Worm (Caenorhabditis elegans) whole organism, late embryonic: ENCODE measurements around the gene T19D12.1.

Experiments used
- ceh-31 ChIP-seq: sonication (generic microtip); optimal IDR thresholded peaks from 2 replicates; lab custom pipeline; 2016; ENCODE audit warnings: missing genetic modification characterization, missing compliant biosample characterization
- ceh-45 ChIP-seq: fragments of 200-800 bp; sonication (Bioruptor generic); IDR thresholded peaks from 2 replicates; pipeline ENCODE4 v1.3.6; 2022; ENCODE audit warnings: missing genetic modification reagents, missing genetic modification characterization, missing compliant biosample characterization
- che-1 ChIP-seq: sonication (generic microtip); optimal IDR thresholded peaks from 2 replicates; lab custom pipeline; 2016; ENCODE audit warnings: mild to moderate bottlenecking, missing genetic modification characterization, missing compliant biosample characterization
- hlh-15 ChIP-seq: sonication (generic microtip); optimal IDR thresholded peaks from 2 replicates; lab custom pipeline; 2016; ENCODE audit warnings: missing genetic modification characterization, missing compliant biosample characterization
- hlh-30 ChIP-seq: sonication (generic microtip); optimal IDR thresholded peaks from 2 replicates; lab custom pipeline; 2017; ENCODE audit warnings: antibody characterized with exemption, missing genetic modification characterization, missing compliant biosample characterization; ENCODE audit not compliant: insufficient read depth
- lin-11 ChIP-seq: fragments of 200-800 bp; sonication (Bioruptor generic); optimal IDR thresholded peaks from 2 replicates; lab custom pipeline; 2018; ENCODE audit warnings: mild to moderate bottlenecking, missing genetic modification characterization, missing compliant biosample characterization
- nfya-1 ChIP-seq: sonication (generic microtip); optimal IDR thresholded peaks from 2 replicates; lab custom pipeline; 2017; ENCODE audit warnings: missing genetic modification characterization, mild to moderate bottlenecking, missing compliant biosample characterization, antibody characterized with exemption, moderate library complexity
- pag-3 ChIP-seq: sonication (generic microtip); optimal IDR thresholded peaks from 2 replicates; lab custom pipeline; 2016; ENCODE audit warnings: missing compliant biosample characterization, missing genetic modification characterization, borderline replicate concordance
- pax-1 ChIP-seq: fragments of 150-350 bp; optimal IDR thresholded peaks from 2 replicates; lab custom pipeline; 2014; ENCODE audit warnings: missing biosample characterization, missing genetic modification characterization
- rnt-1 ChIP-seq: sonication (generic microtip); optimal IDR thresholded peaks from 2 replicates; lab custom pipeline; 2016; ENCODE audit warnings: missing genetic modification characterization, missing compliant biosample characterization
- zip-5 ChIP-seq: sonication (generic microtip); optimal IDR thresholded peaks from 2 replicates; lab custom pipeline; 2016; ENCODE audit warnings: missing genetic modification characterization, missing compliant biosample characterization

DNA sequence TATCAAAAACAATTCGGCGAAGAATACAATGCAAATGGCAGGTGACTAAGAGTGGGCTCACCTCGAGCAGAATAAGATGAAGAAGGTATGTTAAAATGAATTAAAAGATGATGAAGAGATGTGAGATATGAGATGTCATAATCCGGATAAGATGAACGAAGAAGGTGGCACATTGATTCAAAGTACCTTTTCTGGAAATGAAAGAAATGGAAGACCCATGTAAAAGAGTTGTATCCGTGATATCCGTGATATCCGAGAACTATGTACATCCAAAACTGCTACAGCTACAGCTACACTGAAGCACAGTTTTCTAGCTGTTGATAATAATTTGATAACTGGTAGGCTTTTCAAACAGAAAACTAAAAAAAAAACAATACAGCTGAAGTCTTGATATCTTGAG, 17.7 kb upstream of the T19D12.1 start, which contains the start of gene oig-8:
- TF ChIP-seq pax-1 (tag; lab: Kevin White, UChicago) (no peak), pag-3 (tag; lab: Kevin White, UChicago) (no peak), hlh-15 (tag; lab: Kevin White, UChicago) (no peak), hlh-30 (no peak), che-1 (tag; lab: Kevin White, UChicago) (no peak), ceh-31 (tag; lab: Kevin White, UChicago) (no peak), rnt-1 (tag; lab: Kevin White, UChicago) (no peak), lin-11 (no peak), ceh-45 (no peak), zip-5 (tag; lab: Kevin White, UChicago) (no peak), nfya-1 (tag; lab: Kevin White, UChicago) (no peak)
